Worm (Caenorhabditis elegans) whole organism, young adult: ENCODE measurements around the gene ndub-8.
A peak's percentile ranks its signal among the peaks of the same experiment; 100 is the strongest.

Experiments used
- B0336.3 ChIP-seq: fragments of 200-800 bp; sonication (Bioruptor generic); IDR thresholded peaks from 2 replicates; pipeline ENCODE4 v1.3.6; 2022; ENCODE audit warnings: missing genetic modification characterization, missing compliant biosample characterization
- C17E4.6 ChIP-seq: fragments of 200-800 bp; sonication (Bioruptor generic); IDR thresholded peaks from 2 replicates; pipeline ENCODE4 v1.3.6; 2022; ENCODE audit warnings: missing genetic modification reagents, missing genetic modification characterization, missing compliant biosample characterization
- F10E7.11 ChIP-seq: sonication (generic microtip); optimal IDR thresholded peaks from 2 replicates; lab custom pipeline; 2017; ENCODE audit warnings: mild to moderate bottlenecking, missing genetic modification characterization, moderate library complexity, missing compliant biosample characterization
- F39B2.1 ChIP-seq: fragments of 200-800 bp; sonication (Bioruptor generic); IDR thresholded peaks from 2 replicates; pipeline ENCODE4 v1.3.6; 2022; ENCODE audit warnings: missing genetic modification reagents, missing genetic modification characterization, missing compliant biosample characterization
- F55B11.4 ChIP-seq: sonication (generic microtip); optimal IDR thresholded peaks from 2 replicates; lab custom pipeline; 2016; ENCODE audit warnings: missing compliant biosample characterization, missing genetic modification characterization, borderline replicate concordance; ENCODE audit not compliant: insufficient read depth
- T07F8.4 ChIP-seq: sonication (generic microtip); optimal IDR thresholded peaks from 2 replicates; lab custom pipeline; 2016; ENCODE audit warnings: mild to moderate bottlenecking, missing genetic modification characterization, moderate library complexity, missing compliant biosample characterization
- Y53F4B.3 ChIP-seq: fragments of 200-800 bp; sonication (Bioruptor generic); IDR thresholded peaks from 2 replicates; pipeline ENCODE4 v1.3.6; 2022; ENCODE audit warnings: missing genetic modification reagents, missing genetic modification characterization, missing compliant biosample characterization
- Y56A3A.18 ChIP-seq: fragments of 200-800 bp; sonication (Bioruptor generic); IDR thresholded peaks from 2 replicates; pipeline ENCODE4 v1.3.6; 2022; ENCODE audit warnings: missing genetic modification reagents, missing genetic modification characterization, missing compliant biosample characterization
- akir-1 ChIP-seq: fragments of 200-800 bp; sonication (Bioruptor generic); optimal IDR thresholded peaks from 2 replicates; lab custom pipeline; 2018; ENCODE audit warnings: mild to moderate bottlenecking, missing genetic modification characterization, moderate library complexity, missing compliant biosample characterization
- ama-1 ChIP-seq, 3 experiments: fragments of 150-350 bp in 1 of 3; sonication (generic microtip) in 2 of 3; optimal IDR thresholded peaks; 2 replicates each; lab custom pipeline; 2014 to 2018; ENCODE audit warnings: missing biosample characterization in 2 of 3, missing genetic modification characterization in 2 of 3, missing genetic modification reagents in 2 of 3
- atf-7 ChIP-seq: sonication (generic microtip); optimal IDR thresholded peaks from 2 replicates; lab custom pipeline; 2017; ENCODE audit warnings: mild to moderate bottlenecking, missing genetic modification characterization, missing compliant biosample characterization
- attf-3 ChIP-seq: fragments of 200-800 bp; sonication (Bioruptor generic); conservative IDR thresholded peaks from 2 replicates; pipeline ENCODE4 v1.3.6; 2022; ENCODE audit warnings: missing genetic modification reagents, missing genetic modification characterization, missing compliant biosample characterization
- bed-1 ChIP-seq: fragments of 200-800 bp; sonication (Bioruptor generic); IDR thresholded peaks from 2 replicates; pipeline ENCODE4 v1.3.6; 2022; ENCODE audit warnings: missing genetic modification reagents, missing genetic modification characterization, missing compliant biosample characterization
- ccch-3 ChIP-seq: fragments of 200-800 bp; sonication (Bioruptor generic); optimal IDR thresholded peaks from 2 replicates; lab custom pipeline; 2018; ENCODE audit warnings: mild to moderate bottlenecking, missing genetic modification characterization, missing compliant biosample characterization
- cebp-1 ChIP-seq, 2 experiments: fragments of 200-800 bp in 1 of 2; sonication (Bioruptor generic) in 1 of 2; sonication (generic microtip) in 1 of 2; IDR thresholded peaks in 1 of 2; optimal IDR thresholded peaks in 1 of 2; 2 replicates each; pipeline versions ENCODE4 v1.3.6 to Lab custom; 2017 to 2022; ENCODE audit warnings: missing compliant biosample characterization in 2 of 2, missing genetic modification characterization in 2 of 2, mild to moderate bottlenecking in 1 of 2, missing genetic modification reagents in 1 of 2, moderate library complexity in 1 of 2
- ceh-27 ChIP-seq: fragments of 200-800 bp; sonication (Bioruptor generic); optimal IDR thresholded peaks from 2 replicates; lab custom pipeline; 2018; ENCODE audit warnings: mild to moderate bottlenecking, missing genetic modification characterization, moderate library complexity, missing compliant biosample characterization
- die-1 ChIP-seq: sonication (generic microtip); optimal IDR thresholded peaks from 2 replicates; lab custom pipeline; 2016; ENCODE audit warnings: missing genotype, mild to moderate bottlenecking, missing genetic modification characterization, missing compliant biosample characterization
- dpl-1 ChIP-seq: fragments of 150-350 bp; optimal IDR thresholded peaks from 2 replicates; lab custom pipeline; 2014; ENCODE audit warnings: missing biosample characterization, missing genetic modification reagents, missing genetic modification characterization
- egl-44 ChIP-seq: fragments of 200-800 bp; sonication (Bioruptor generic); IDR thresholded peaks from 2 replicates; pipeline ENCODE4 v1.3.6; 2022; ENCODE audit warnings: missing genetic modification reagents, missing genetic modification characterization, missing compliant biosample characterization
- ets-4 ChIP-seq: fragments of 200-800 bp; sonication (Bioruptor generic); optimal IDR thresholded peaks from 2 replicates; lab custom pipeline; 2018; ENCODE audit warnings: mild to moderate bottlenecking, missing genetic modification characterization, missing compliant biosample characterization
- hlh-26 ChIP-seq: fragments of 200-800 bp; sonication (Bioruptor generic); conservative IDR thresholded peaks from 2 replicates; pipeline ENCODE4 v1.3.6; 2022; ENCODE audit warnings: missing genetic modification reagents, missing genetic modification characterization, missing compliant biosample characterization
- lsy-27 ChIP-seq: sonication (generic microtip); optimal IDR thresholded peaks from 2 replicates; lab custom pipeline; 2017; ENCODE audit warnings: missing genetic modification characterization, mild to moderate bottlenecking, missing compliant biosample characterization, antibody characterized with exemption, missing genotype, borderline replicate concordance; ENCODE audit not compliant: insufficient read depth
- madf-3 ChIP-seq: fragments of 200-800 bp; sonication (Bioruptor generic); IDR thresholded peaks from 2 replicates; pipeline ENCODE4 v1.3.6; 2022; ENCODE audit warnings: missing genetic modification reagents, missing genetic modification characterization, missing compliant biosample characterization
- madf-6 ChIP-seq: fragments of 200-800 bp; sonication (Bioruptor generic); IDR thresholded peaks from 2 replicates; pipeline ENCODE4 v1.3.6; 2022; ENCODE audit warnings: missing genetic modification reagents, missing genetic modification characterization, missing compliant biosample characterization
- mel-28 ChIP-seq: sonication (generic microtip); optimal IDR thresholded peaks from 2 replicates; lab custom pipeline; 2016; ENCODE audit warnings: borderline replicate concordance, mild to moderate bottlenecking, missing genetic modification characterization, missing compliant biosample characterization
- mxl-1 ChIP-seq: sonication (generic microtip); optimal IDR thresholded peaks from 2 replicates; lab custom pipeline; 2016; ENCODE audit warnings: missing genetic modification characterization, missing compliant biosample characterization
- nfya-2 ChIP-seq: fragments of 200-800 bp; sonication (Bioruptor generic); IDR thresholded peaks from 2 replicates; pipeline ENCODE4 v1.3.6; 2022; ENCODE audit warnings: missing genetic modification reagents, missing genetic modification characterization, missing compliant biosample characterization
- nfyb-1 ChIP-seq: fragments of 200-800 bp; sonication (Bioruptor generic); IDR thresholded peaks from 2 replicates; pipeline ENCODE4 v1.3.6; 2022; ENCODE audit warnings: missing genetic modification reagents, missing genetic modification characterization, missing compliant biosample characterization
- nhr-27 ChIP-seq: fragments of 200-800 bp; sonication (Bioruptor generic); optimal IDR thresholded peaks from 2 replicates; lab custom pipeline; 2018; ENCODE audit warnings: mild to moderate bottlenecking, missing genetic modification characterization, moderate library complexity, missing compliant biosample characterization
- nhr-80 ChIP-seq: sonication (generic microtip); optimal IDR thresholded peaks from 2 replicates; lab custom pipeline; 2016; ENCODE audit warnings: missing genetic modification characterization, missing compliant biosample characterization
- nhr-90 ChIP-seq: sonication (generic microtip); optimal IDR thresholded peaks from 2 replicates; lab custom pipeline; 2016; ENCODE audit warnings: missing genotype, mild to moderate bottlenecking, missing genetic modification characterization, missing compliant biosample characterization
- pha-4 ChIP-seq: fragments of 150-350 bp; sonication (generic microtip); optimal IDR thresholded peaks from 2 replicates; lab custom pipeline; 2014; ENCODE audit warnings: missing biosample characterization, missing genetic modification reagents, missing genetic modification characterization
- repo-1 ChIP-seq: sonication (generic microtip); optimal IDR thresholded peaks from 2 replicates; lab custom pipeline; 2017; ENCODE audit warnings: mild to moderate bottlenecking, missing genetic modification characterization, missing compliant biosample characterization
- rpc-1 ChIP-seq, 2 experiments: fragments of 150-350 bp in 1 of 2; sonication (generic microtip) in 1 of 2; optimal IDR thresholded peaks; 2 replicates each; lab custom pipeline; 2014 to 2018; ENCODE audit warnings: missing biosample characterization in 1 of 2, missing genetic modification characterization in 1 of 2, missing genetic modification reagents in 1 of 2, missing genotype in 1 of 2
- snpc-1.1 ChIP-seq: sonication (generic microtip); optimal IDR thresholded peaks from 2 replicates; lab custom pipeline; 2017; ENCODE audit warnings: missing genetic modification characterization, mild to moderate bottlenecking, missing compliant biosample characterization, antibody characterized with exemption, moderate library complexity, missing genotype, missing genetic modification reagents; ENCODE audit not compliant: insufficient read depth
- snpc-1.3 ChIP-seq: sonication (generic microtip); optimal IDR thresholded peaks from 2 replicates; lab custom pipeline; 2017; ENCODE audit warnings: missing genetic modification characterization, mild to moderate bottlenecking, missing compliant biosample characterization, antibody characterized with exemption, moderate library complexity, missing genotype, missing genetic modification reagents; ENCODE audit not compliant: insufficient read depth
- somi-1 ChIP-seq: fragments of 200-800 bp; sonication (Bioruptor generic); optimal IDR thresholded peaks from 2 replicates; lab custom pipeline; 2018; ENCODE audit warnings: mild to moderate bottlenecking, missing genetic modification characterization, missing compliant biosample characterization
- sptf-2 ChIP-seq: fragments of 200-800 bp; sonication (Bioruptor generic); optimal IDR thresholded peaks from 2 replicates; lab custom pipeline; 2018; ENCODE audit warnings: mild to moderate bottlenecking, missing genetic modification characterization, missing compliant biosample characterization
- tbp1 ChIP-seq: fragments of 200-800 bp; sonication (Bioruptor generic); optimal IDR thresholded peaks from 2 replicates; lab custom pipeline; 2018; ENCODE audit warnings: mild to moderate bottlenecking, missing genetic modification characterization, missing compliant biosample characterization
- unc-62 ChIP-seq: fragments of 150-350 bp; optimal IDR thresholded peaks from 2 replicates; lab custom pipeline; 2014; ENCODE audit warnings: missing biosample characterization, missing genetic modification reagents, missing genetic modification characterization
- xnd-1 ChIP-seq: sonication (generic microtip); optimal IDR thresholded peaks from 2 replicates; lab custom pipeline; 2016; ENCODE audit warnings: missing genotype, missing genetic modification reagents, missing genetic modification characterization, missing compliant biosample characterization
- ztf-22 ChIP-seq: fragments of 200-800 bp; sonication (Bioruptor generic); optimal IDR thresholded peaks from 2 replicates; lab custom pipeline; 2018; ENCODE audit warnings: mild to moderate bottlenecking, missing genetic modification characterization, moderate library complexity, missing compliant biosample characterization
- ztf-26 ChIP-seq: sonication (generic microtip); optimal IDR thresholded peaks from 2 replicates; lab custom pipeline; 2017; ENCODE audit warnings: missing genetic modification characterization, missing compliant biosample characterization
- ztf-28 ChIP-seq: fragments of 200-800 bp; sonication (Bioruptor generic); IDR thresholded peaks from 2 replicates; pipeline ENCODE4 v1.3.6; 2022; ENCODE audit warnings: missing genetic modification reagents, missing genetic modification characterization, missing compliant biosample characterization

The ndub-8 gene

DNA sequence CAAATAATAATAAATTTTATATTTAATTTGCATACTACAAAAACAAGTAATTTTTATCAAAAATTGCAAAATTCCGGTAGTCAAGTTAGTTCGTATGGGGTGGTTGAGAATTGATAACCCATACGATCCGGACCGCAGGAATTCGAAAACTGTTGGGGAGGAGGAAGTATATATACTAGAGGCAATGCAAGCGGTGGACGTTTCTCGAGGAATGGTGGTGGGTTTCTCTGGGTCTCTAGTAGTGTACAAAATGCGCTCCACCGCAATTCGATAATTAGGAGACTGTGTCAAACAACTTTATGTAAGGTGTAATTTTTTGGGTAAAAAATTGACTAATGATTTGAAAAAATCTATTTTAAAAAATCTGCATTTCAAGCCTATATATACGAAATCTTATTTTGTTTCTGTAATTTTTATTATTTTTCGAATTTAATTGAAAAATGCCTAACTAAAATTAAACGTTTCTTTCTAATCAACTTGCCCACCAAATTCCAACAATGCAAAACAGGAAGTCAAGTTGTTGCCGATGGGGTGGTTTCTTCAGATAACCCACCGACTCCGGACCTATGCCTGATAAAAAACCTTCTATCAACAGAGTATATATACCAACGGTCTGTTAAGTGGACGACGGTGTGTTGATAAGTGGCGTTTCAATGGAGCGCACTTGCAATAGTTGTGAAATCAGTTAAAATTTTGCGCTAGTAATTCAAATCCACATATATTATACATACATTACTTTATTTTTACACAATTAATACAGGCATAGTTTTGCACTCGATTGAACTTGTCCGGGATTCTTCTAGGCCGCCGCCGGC is 38.1 kb upstream of the ndub-8 start (continued):
- 0 out of 2 replicates have a peak, but pooled peaks have one; percentile 46 for TF ChIP-seq madf-3 (GFP tag; lab: Robert Waterston, UW)
- TF ChIP-seq akir-1: no peak
- peak; percentile 87 for TF ChIP-seq pha-4 (tag; lab: Kevin White, UChicago)
- TF ChIP-seq ccch-3: no peak
- TF ChIP-seq nhr-80 (tag; lab: Kevin White, UChicago): peak; percentile 44
- TF ChIP-seq tbp1 (GFP tag; lab: Kevin White, UChicago): peak; percentile 90
- no peak for TF ChIP-seq Y53F4B.3 (GFP tag; lab: Robert Waterston, UW)
- no peak for TF ChIP-seq ets-4 (GFP tag; lab: Kevin White, UChicago)
- TF ChIP-seq snpc-1.1 (tag; lab: Kevin White, UChicago): peak; percentile 87
- TF ChIP-seq nhr-27 (tag; lab: Kevin White, UChicago): no peak
- no peak for TF ChIP-seq xnd-1
- TF ChIP-seq ztf-26 (tag; lab: Kevin White, UChicago): peak; percentile 86
- peak; percentile 92 for TF ChIP-seq nfyb-1 (GFP tag; lab: Robert Waterston, UW)
- TF ChIP-seq nhr-90 (tag; lab: Kevin White, UChicago): peak; percentile 47
- peak; percentile 81 for TF ChIP-seq somi-1
- TF ChIP-seq hlh-26: no peak
- peak; percentile 92 for TF ChIP-seq Y56A3A.18 (GFP tag; lab: Robert Waterston, UW)
- peak; percentile 38; the same call in 1 of the 2 replicates for TF ChIP-seq madf-6 (GFP tag; lab: Robert Waterston, UW)
- TF ChIP-seq atf-7 (tag; lab: Kevin White, UChicago): peak; percentile 66
- peak; percentile 52 for TF ChIP-seq ztf-22 (GFP tag; lab: Kevin White, UChicago)
- no peak for TF ChIP-seq lsy-27 (tag; lab: Kevin White, UChicago)
- TF ChIP-seq attf-3 (GFP tag; lab: Robert Waterston, UW): no peak
- 0 out of 2 replicates have a peak, but pooled peaks have one; percentile 30 for TF ChIP-seq ztf-28 (GFP tag; lab: Robert Waterston, UW)
- no peak for TF ChIP-seq unc-62 (GFP tag; lab: Kevin White, UChicago)
- no peak for TF ChIP-seq mxl-1
- peak; percentile 66; the same call in 1 of the 2 replicates for TF ChIP-seq egl-44 (GFP tag; lab: Robert Waterston, UW)
- no peak for TF ChIP-seq F10E7.11
- TF ChIP-seq repo-1 (tag; lab: Kevin White, UChicago): peak; percentile 77
- TF ChIP-seq F55B11.4: no peak
- peak; percentile 6 for TF ChIP-seq dpl-1 (GFP tag; lab: Kevin White, UChicago)
- TF ChIP-seq rpc-1 (optimal IDR thresholded peaks at IDR 0.05; lab: Kevin White, UChicago): peak; percentile 79
- peak; percentile 78 for TF ChIP-seq rpc-1 (tag; optimal IDR thresholded peaks at IDR 0.05; lab: Kevin White, UChicago)
- 0 out of 2 replicates have a peak, but pooled peaks have one; percentile 41 for TF ChIP-seq nfya-2 (GFP tag; lab: Robert Waterston, UW)
- no peak for TF ChIP-seq sptf-2
- peak; percentile 54 for TF ChIP-seq mel-28 (tag; lab: Kevin White, UChicago)
- peak; percentile 8 for TF ChIP-seq ama-1 (optimal IDR thresholded peaks at IDR 0.05; lab: Kevin White, UChicago)
- peak in 1 of 2 experiments; percentile 85 for TF ChIP-seq ama-1 (GFP tag; optimal IDR thresholded peaks at IDR 0.05; lab: Kevin White, UChicago)
- peak; percentile 41 for TF ChIP-seq snpc-1.3 (tag; lab: Kevin White, UChicago)
- peak; percentile 80 for TF ChIP-seq ceh-27
- no peak for TF ChIP-seq bed-1
- peak; percentile 53; the same call in 1 of the 2 replicates for TF ChIP-seq B0336.3
- peak; percentile 84 for TF ChIP-seq cebp-1 (GFP tag; IDR thresholded peaks at IDR 0.05; lab: Robert Waterston, UW)
- peak; percentile 90 for TF ChIP-seq cebp-1 (tag; optimal IDR thresholded peaks at IDR 0.05; lab: Kevin White, UChicago)
- no peak for TF ChIP-seq C17E4.6
- no peak for TF ChIP-seq F39B2.1
- TF ChIP-seq T07F8.4 (tag; lab: Kevin White, UChicago): peak; percentile 19
- TF ChIP-seq die-1 (tag; lab: Kevin White, UChicago): peak; percentile 58
